Worm (Caenorhabditis elegans) whole organism, L3 larva: Measurements from ENCODE around the gene abu-5.

Experiments used
- ama-1 ChIP-seq: fragments of 150-350 bp; optimal IDR thresholded peaks from 2 replicates; lab custom pipeline; 2018
- nhr-76 ChIP-seq: fragments of 150-350 bp; sonication (generic microtip); optimal IDR thresholded peaks from 5 replicates; lab custom pipeline; 2014; ENCODE audit warnings: missing biosample characterization, missing genetic modification characterization
- ztf-4 ChIP-seq: fragments of 150-350 bp; optimal IDR thresholded peaks from 2 replicates; lab custom pipeline; 2014; ENCODE audit warnings: missing biosample characterization, missing genetic modification characterization

ce11 chrIV:15591975-15592374 is 1.5 kb downstream of the abu-5 start:
- TF ChIP-seq ama-1 (lab: Kevin White, UChicago) = no peak
- TF ChIP-seq nhr-76 = no peak
- no peak for TF ChIP-seq ztf-4
